Fruit fly (Drosophila melanogaster): ENCODE measurements around the gene CCHa1.

- TF ChIP-seq ey (GFP tag; optimal IDR thresholded peaks at IDR 0.05) (peak; percentile 39), pan (optimal IDR thresholded peaks at IDR 0.05) (no peak), lola (GFP tag; optimal IDR thresholded peaks at IDR 0.05) (no peak), CG9705 (GFP tag; optimal IDR thresholded peaks at IDR 0.05) (no peak), Hr78 (GFP tag; optimal IDR thresholded peaks at IDR 0.05) (no peak), Myc (optimal IDR thresholded peaks at IDR 0.05) (peak; percentile 18), Sp1 (GFP tag; optimal IDR thresholded peaks at IDR 0.05) (peak; percentile 78), psq (GFP tag; optimal IDR thresholded peaks at IDR 0.05) (peak; percentile 69)
These were observed 40.1 kb downstream of the CCHa1 start, which contains the start of gene foxo for dm6 chr3R:14056320-14057053.
